Worm (Caenorhabditis elegans) whole organism, mixed stage, embryonic: Measurements from ENCODE around the gene lrr-1.

Source experiments
- M03D4.4 ChIP-seq: sonication (generic microtip); optimal IDR thresholded peaks from 2 replicates; lab custom pipeline; 2017; ENCODE audit warnings: mild to moderate bottlenecking, missing genetic modification characterization, missing compliant biosample characterization
- bed-3 ChIP-seq: fragments of 200-800 bp; sonication (Bioruptor generic); optimal IDR thresholded peaks from 3 replicates; lab custom pipeline; 2018; ENCODE audit warnings: mild to moderate bottlenecking, missing genetic modification characterization, moderate library complexity, missing compliant biosample characterization
- blmp-1 ChIP-seq: fragments of 150-350 bp; optimal IDR thresholded peaks from 2 replicates; lab custom pipeline; 2014; ENCODE audit warnings: missing biosample characterization, missing genetic modification characterization
- ceh-39 ChIP-seq: fragments of 150-350 bp; optimal IDR thresholded peaks from 2 replicates; lab custom pipeline; 2014; ENCODE audit warnings: missing biosample characterization, missing genetic modification characterization
- ceh-83 ChIP-seq: fragments of 200-800 bp; sonication (Bioruptor generic); optimal IDR thresholded peaks from 2 replicates; lab custom pipeline; 2018; ENCODE audit warnings: mild to moderate bottlenecking, missing genetic modification characterization, missing compliant biosample characterization
- ces-1 ChIP-seq: fragments of 150-350 bp; optimal IDR thresholded peaks from 2 replicates; lab custom pipeline; 2014; ENCODE audit warnings: missing biosample characterization, missing genetic modification reagents, missing genetic modification characterization
- drap-1 ChIP-seq: fragments of 200-800 bp; sonication (Bioruptor generic); optimal IDR thresholded peaks from 3 replicates; lab custom pipeline; 2018; ENCODE audit warnings: mild to moderate bottlenecking, missing genetic modification characterization, missing compliant biosample characterization
- elt-1 ChIP-seq: sonication (generic microtip); optimal IDR thresholded peaks from 2 replicates; lab custom pipeline; 2017; ENCODE audit warnings: missing genetic modification characterization, mild to moderate bottlenecking, missing compliant biosample characterization, antibody characterized with exemption, moderate library complexity, borderline replicate concordance; ENCODE audit not compliant: insufficient read depth
- elt-3 ChIP-seq: fragments of 150-350 bp; optimal IDR thresholded peaks from 2 replicates; lab custom pipeline; 2014; ENCODE audit warnings: missing biosample characterization, missing genetic modification characterization
- flh-1 ChIP-seq: fragments of 200-800 bp; sonication (Bioruptor generic); optimal IDR thresholded peaks from 2 replicates; lab custom pipeline; 2018; ENCODE audit warnings: mild to moderate bottlenecking, missing genetic modification characterization, moderate library complexity, missing compliant biosample characterization
- ham-2 ChIP-seq: fragments of 200-800 bp; sonication (Bioruptor generic); optimal IDR thresholded peaks from 2 replicates; lab custom pipeline; 2018; ENCODE audit warnings: mild to moderate bottlenecking, missing genetic modification characterization, missing compliant biosample characterization
- hlh-1 ChIP-seq: fragments of 150-350 bp; optimal IDR thresholded peaks from 2 replicates; lab custom pipeline; 2014; ENCODE audit warnings: missing biosample characterization, missing genetic modification reagents, missing genetic modification characterization
- lin-13 ChIP-seq: fragments of 150-350 bp; optimal IDR thresholded peaks from 2 replicates; lab custom pipeline; 2014; ENCODE audit warnings: missing biosample characterization, missing genetic modification characterization
- lin-32 ChIP-seq: fragments of 200-800 bp; sonication (Bioruptor generic); optimal IDR thresholded peaks from 2 replicates; lab custom pipeline; 2018; ENCODE audit warnings: mild to moderate bottlenecking, missing genetic modification characterization, missing compliant biosample characterization
- lsy-2 ChIP-seq: fragments of 150-350 bp; optimal IDR thresholded peaks from 2 replicates; lab custom pipeline; 2014; ENCODE audit warnings: missing biosample characterization, missing genetic modification characterization
- mab-5 ChIP-seq: fragments of 150-350 bp; optimal IDR thresholded peaks from 2 replicates; lab custom pipeline; 2014; ENCODE audit warnings: missing biosample characterization, missing genetic modification characterization
- mep-1 ChIP-seq: fragments of 150-350 bp; optimal IDR thresholded peaks from 2 replicates; lab custom pipeline; 2017; ENCODE audit warnings: missing biosample characterization, missing genetic modification reagents, missing genetic modification characterization, inconsistent platforms
- nhr-12 ChIP-seq: fragments of 150-350 bp; optimal IDR thresholded peaks from 2 replicates; lab custom pipeline; 2014; ENCODE audit warnings: missing biosample characterization, missing genetic modification characterization
- nhr-2 ChIP-seq: fragments of 150-350 bp; optimal IDR thresholded peaks from 2 replicates; lab custom pipeline; 2014; ENCODE audit warnings: missing biosample characterization, missing genetic modification characterization
- nhr-237 ChIP-seq: fragments of 150-350 bp; optimal IDR thresholded peaks from 2 replicates; lab custom pipeline; 2014; ENCODE audit warnings: missing biosample characterization, missing genetic modification characterization
- nhr-28 ChIP-seq: fragments of 150-350 bp; optimal IDR thresholded peaks from 2 replicates; lab custom pipeline; 2014; ENCODE audit warnings: missing biosample characterization, missing genetic modification characterization
- nhr-76 ChIP-seq: sonication (generic microtip); optimal IDR thresholded peaks from 2 replicates; lab custom pipeline; 2017; ENCODE audit warnings: missing biosample characterization, missing genetic modification characterization
- pha-4 ChIP-seq: fragments of 150-350 bp; optimal IDR thresholded peaks from 2 replicates; lab custom pipeline; 2018; ENCODE audit warnings: missing biosample characterization, missing genetic modification reagents, missing genetic modification characterization
- sem-2 ChIP-seq: fragments of 200-800 bp; sonication (Bioruptor generic); optimal IDR thresholded peaks from 2 replicates; lab custom pipeline; 2018; ENCODE audit warnings: mild to moderate bottlenecking, missing genetic modification characterization, missing compliant biosample characterization
- snpc-4 ChIP-seq: fragments of 150-350 bp; optimal IDR thresholded peaks from 2 replicates; lab custom pipeline; 2014; ENCODE audit warnings: missing biosample characterization, missing genetic modification characterization
- tbx-8 ChIP-seq: fragments of 200-800 bp; sonication (Bioruptor generic); optimal IDR thresholded peaks from 2 replicates; lab custom pipeline; 2018; ENCODE audit warnings: mild to moderate bottlenecking, missing genetic modification characterization, moderate library complexity, missing compliant biosample characterization
- unc-120 ChIP-seq: sonication (generic microtip); optimal IDR thresholded peaks from 2 replicates; lab custom pipeline; 2017; ENCODE audit warnings: missing genetic modification characterization, missing compliant biosample characterization; ENCODE audit not compliant: poor library complexity, severe bottlenecking
- unc-39 ChIP-seq: fragments of 150-350 bp; optimal IDR thresholded peaks from 2 replicates; lab custom pipeline; 2014; ENCODE audit warnings: missing biosample characterization, missing genetic modification characterization
- unc-62 ChIP-seq: fragments of 150-350 bp; optimal IDR thresholded peaks from 2 replicates; lab custom pipeline; 2014; ENCODE audit warnings: missing biosample characterization, missing genetic modification reagents, missing genetic modification characterization
- zip-8 ChIP-seq: fragments of 150-350 bp; optimal IDR thresholded peaks from 2 replicates; lab custom pipeline; 2014; ENCODE audit warnings: missing biosample characterization, missing genetic modification characterization
- ztf-11 ChIP-seq: fragments of 150-350 bp; optimal IDR thresholded peaks from 2 replicates; lab custom pipeline; 2014; ENCODE audit warnings: missing biosample characterization, missing genetic modification characterization

lrr-1 gene

DNA sequence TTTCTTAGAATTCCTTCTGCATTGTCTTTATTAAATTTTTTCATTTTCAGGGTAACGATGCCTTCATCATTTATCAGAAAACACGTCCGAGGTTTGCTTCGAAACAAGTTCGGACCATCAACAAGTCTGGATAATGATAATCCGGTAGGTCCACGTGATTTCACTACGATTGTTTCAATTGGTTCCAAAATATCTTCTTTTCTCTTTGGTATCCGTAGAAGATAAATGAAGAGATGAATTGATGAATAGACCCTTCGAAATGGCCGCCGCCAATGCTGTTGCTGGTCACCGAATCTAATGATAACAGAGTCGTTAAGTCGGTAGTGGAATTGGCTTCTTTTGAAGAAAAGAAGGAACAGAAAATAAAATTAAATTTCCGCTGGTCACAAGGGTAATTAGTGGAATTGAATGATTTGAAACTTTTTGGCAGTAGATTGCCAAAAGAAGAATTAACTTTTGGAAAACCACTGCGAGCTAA is 13.7 kb upstream of the lrr-1 start, which contains the start of gene F33G12.6:
TSS of gene F33G12.6 (plus strand) at position 51 of the 478 bp plus-strand sequence.
- TF ChIP-seq ces-1 (peak; percentile 17), blmp-1 (tag; lab: Kevin White, UChicago) (no peak)

- no peak for TF ChIP-seq nhr-28
- TF ChIP-seq ztf-11 = no peak
- no peak for TF ChIP-seq tbx-8
- TF ChIP-seq unc-39 (tag; lab: Kevin White, UChicago) = no peak
- TF ChIP-seq unc-120 (tag; lab: Kevin White, UChicago) = no peak
- TF ChIP-seq, all 35 proteins: peak for 0
Observed at ce11 chrII:5049249-5049648, 13.0 kb upstream of the lrr-1 start.

ce11 chrII:5048185-5048795 is 12.1 kb upstream of the lrr-1 start:
- TF ChIP-seq elt-1 (no peak), flh-1 (GFP tag; lab: Kevin White, UChicago) (no peak), nhr-2 (tag; lab: Kevin White, UChicago) (no peak), ceh-39 (tag; lab: Kevin White, UChicago) (no peak), M03D4.4 (tag; lab: Kevin White, UChicago) (no peak), elt-3 (tag; lab: Kevin White, UChicago) (no peak), snpc-4 (tag; lab: Kevin White, UChicago) (no peak), ces-1 (no peak), nhr-12 (tag; lab: Kevin White, UChicago) (no peak), ham-2 (GFP tag; lab: Kevin White, UChicago) (no peak), ceh-83 (GFP tag; lab: Kevin White, UChicago) (no peak), pha-4 (tag; lab: Kevin White, UChicago) (no peak), mab-5 (tag; lab: Kevin White, UChicago) (no peak), mep-1 (no peak), drap-1 (GFP tag; lab: Kevin White, UChicago) (no peak), bed-3 (GFP tag; lab: Kevin White, UChicago) (no peak), lin-13 (no peak), unc-62 (GFP tag; lab: Kevin White, UChicago) (no peak), hlh-1 (tag; lab: Kevin White, UChicago) (no peak), unc-120 (tag; lab: Kevin White, UChicago) (no peak)

DNA sequence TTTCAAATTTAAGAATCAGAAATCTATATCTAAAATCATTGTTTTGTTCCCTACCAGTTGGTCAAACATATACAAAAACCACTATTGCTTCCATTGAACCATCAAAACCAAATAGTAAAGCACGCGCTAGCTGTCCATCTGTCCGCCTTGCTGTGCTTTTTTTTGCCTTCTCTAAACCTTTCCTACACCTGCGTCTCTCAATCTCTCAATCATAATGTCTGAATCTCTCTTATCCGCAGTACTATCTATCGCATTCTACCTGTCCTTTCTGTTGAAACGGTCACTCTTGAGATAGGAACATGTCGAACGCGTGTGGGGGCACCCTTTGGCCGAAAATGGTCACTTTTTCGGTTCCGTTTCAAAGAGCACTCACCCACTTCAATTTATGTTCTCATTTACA is 11.0 kb upstream of the lrr-1 start:
- TF ChIP-seq nhr-237 (tag; lab: Kevin White, UChicago) (no peak), unc-62 (GFP tag; lab: Kevin White, UChicago) (peak; percentile 6), ceh-39 (tag; lab: Kevin White, UChicago) (no peak), flh-1 (GFP tag; lab: Kevin White, UChicago) (no peak), pha-4 (tag; lab: Kevin White, UChicago) (no peak), unc-39 (tag; lab: Kevin White, UChicago) (no peak), hlh-1 (tag; lab: Kevin White, UChicago) (no peak), nhr-76 (tag; lab: Kevin White, UChicago) (no peak), ceh-83 (GFP tag; lab: Kevin White, UChicago) (no peak), drap-1 (GFP tag; lab: Kevin White, UChicago) (no peak), sem-2 (GFP tag; lab: Kevin White, UChicago) (no peak), unc-120 (tag; lab: Kevin White, UChicago) (no peak), elt-1 (no peak), blmp-1 (tag; lab: Kevin White, UChicago) (no peak), lin-32 (GFP tag; lab: Kevin White, UChicago) (peak; percentile 33), ztf-11 (no peak), mep-1 (no peak), ces-1 (no peak), lsy-2 (tag; lab: Kevin White, UChicago) (peak; percentile 22), nhr-2 (tag; lab: Kevin White, UChicago) (peak; percentile 60), ham-2 (GFP tag; lab: Kevin White, UChicago) (peak; percentile 2), mab-5 (tag; lab: Kevin White, UChicago) (no peak), lin-13 (no peak), zip-8 (no peak)
